Fruit fly (Drosophila melanogaster) whole organism, prepupa: ENCODE data around the gene Scgalpha.

Source experiments
- CG10631 ChIP-seq: fragments of 200-800 bp; sonication (Bioruptor generic); optimal IDR thresholded peaks from 2 replicates; lab custom pipeline; 2016; ENCODE audit warnings: missing biosample characterization, missing genetic modification characterization
- CG11762 ChIP-seq: fragments of 200-800 bp; sonication (Bioruptor generic); optimal IDR thresholded peaks from 3 replicates; lab custom pipeline; 2016; ENCODE audit warnings: missing biosample characterization, missing genetic modification characterization; ENCODE audit not compliant: insufficient read depth
- CG11902 ChIP-seq: fragments of 200-800 bp; sonication (Bioruptor generic); optimal IDR thresholded peaks from 3 replicates; lab custom pipeline; 2016; ENCODE audit warnings: missing biosample characterization, missing genetic modification characterization
- CG15336 ChIP-seq: fragments of 200-800 bp; sonication (Bioruptor generic); IDR thresholded peaks from 2 replicates; pipeline ENCODE4 v1.3.6; 2022; ENCODE audit warnings: missing biosample characterization, missing genetic modification characterization
- CG1621 ChIP-seq: fragments of 200-800 bp; sonication (Bioruptor generic); optimal IDR thresholded peaks from 3 replicates; lab custom pipeline; 2018; ENCODE audit warnings: missing biosample characterization, mild to moderate bottlenecking, missing genetic modification characterization
- CG16779 ChIP-seq: fragments of 200-800 bp; sonication (Bioruptor generic); optimal IDR thresholded peaks from 3 replicates; lab custom pipeline; 2017; ENCODE audit warnings: missing biosample characterization, mild to moderate bottlenecking, missing genetic modification characterization
- CG3032 ChIP-seq: fragments of 200-800 bp; optimal IDR thresholded peaks from 2 replicates; lab custom pipeline; 2019; ENCODE audit warnings: missing biosample characterization, mild to moderate bottlenecking, missing genetic modification characterization, moderate library complexity
- CG31627 ChIP-seq: fragments of 200-800 bp; sonication (Bioruptor generic); optimal IDR thresholded peaks from 3 replicates; lab custom pipeline; 2016; ENCODE audit warnings: missing biosample characterization, missing genetic modification characterization
- CG32006 ChIP-seq: fragments of 200-800 bp; sonication (Bioruptor generic); optimal IDR thresholded peaks from 3 replicates; lab custom pipeline; 2017; ENCODE audit warnings: missing biosample characterization, mild to moderate bottlenecking, missing genetic modification characterization
- CG34406 ChIP-seq: fragments of 200-800 bp; sonication (Bioruptor generic); optimal IDR thresholded peaks from 3 replicates; lab custom pipeline; 2016; ENCODE audit warnings: missing biosample characterization, missing genetic modification characterization
- CG3919 ChIP-seq: fragments of 200-800 bp; sonication (Bioruptor generic); optimal IDR thresholded peaks from 3 replicates; lab custom pipeline; 2016; ENCODE audit warnings: missing biosample characterization, missing genetic modification characterization
- CG4318 ChIP-seq: fragments of 200-800 bp; sonication (Bioruptor generic); optimal IDR thresholded peaks from 3 replicates; lab custom pipeline; 2017; ENCODE audit warnings: missing biosample characterization, mild to moderate bottlenecking, missing genetic modification characterization
- CG6792 ChIP-seq: fragments of 200-800 bp; sonication (Bioruptor generic); optimal IDR thresholded peaks from 3 replicates; lab custom pipeline; 2016; ENCODE audit warnings: missing biosample characterization, missing genetic modification characterization
- CG6854 ChIP-seq: fragments of 200-800 bp; sonication (Bioruptor generic); optimal IDR thresholded peaks from 2 replicates; lab custom pipeline; 2017; ENCODE audit warnings: missing biosample characterization, mild to moderate bottlenecking, missing genetic modification characterization
- CG8119 ChIP-seq: fragments of 200-800 bp; sonication (Bioruptor generic); IDR thresholded peaks from 3 replicates; pipeline ENCODE4 v1.3.6; 2022; ENCODE audit warnings: missing biosample characterization, missing genetic modification characterization
- CG8632 ChIP-seq: fragments of 200-800 bp; sonication (Bioruptor generic); optimal IDR thresholded peaks from 3 replicates; lab custom pipeline; 2016; ENCODE audit warnings: missing biosample characterization, missing genetic modification characterization
- CG9139 ChIP-seq: fragments of 200-800 bp; sonication (Bioruptor generic); optimal IDR thresholded peaks from 3 replicates; lab custom pipeline; 2017; ENCODE audit warnings: missing biosample characterization, mild to moderate bottlenecking, missing genetic modification characterization
- Eip75B ChIP-seq: fragments of 200-800 bp; sonication (Bioruptor generic); optimal IDR thresholded peaks from 3 replicates; lab custom pipeline; 2016; ENCODE audit warnings: missing biosample characterization, missing genetic modification characterization
- Eip78C ChIP-seq: fragments of 200-800 bp; sonication (Bioruptor generic); peaks from one replicate; lab custom pipeline; 2016; ENCODE audit warnings: missing biosample characterization, missing genetic modification characterization
- Ets96B ChIP-seq: fragments of 200-800 bp; optimal IDR thresholded peaks from 2 replicates; lab custom pipeline; 2019; ENCODE audit warnings: missing biosample characterization, mild to moderate bottlenecking, missing genetic modification characterization, moderate library complexity
- Hr38 ChIP-seq: sonication (Bioruptor generic); optimal IDR thresholded peaks from 2 replicates; lab custom pipeline; 2016; ENCODE audit warnings: missing biosample characterization, missing genetic modification characterization
- Hr39 ChIP-seq: fragments of 200-800 bp; sonication (Bioruptor generic); optimal IDR thresholded peaks from 2 replicates; lab custom pipeline; 2016; ENCODE audit warnings: missing biosample characterization, missing genetic modification characterization
- Lpt ChIP-seq: fragments of 200-800 bp; sonication (Bioruptor generic); optimal IDR thresholded peaks from 3 replicates; lab custom pipeline; 2016; ENCODE audit warnings: missing biosample characterization, missing genetic modification characterization
- Met ChIP-seq: fragments of 200-800 bp; sonication (Bioruptor generic); optimal IDR thresholded peaks from 3 replicates; lab custom pipeline; 2016; ENCODE audit warnings: missing biosample characterization, missing genetic modification characterization
- OdsH ChIP-seq: fragments of 200-800 bp; sonication (Bioruptor generic); optimal IDR thresholded peaks from 3 replicates; lab custom pipeline; 2016; ENCODE audit warnings: missing biosample characterization, missing genetic modification characterization
- Sox102F ChIP-seq: fragments of 200-800 bp; sonication (Bioruptor generic); optimal IDR thresholded peaks from 2 replicates; lab custom pipeline; 2016; ENCODE audit warnings: missing biosample characterization, mild to moderate bottlenecking, missing genetic modification characterization
- Sox15 ChIP-seq: fragments of 200-800 bp; sonication (Bioruptor generic); optimal IDR thresholded peaks from 3 replicates; lab custom pipeline; 2016; ENCODE audit warnings: missing biosample characterization, missing genetic modification characterization
- achi ChIP-seq: fragments of 200-800 bp; sonication (Bioruptor generic); optimal IDR thresholded peaks from 3 replicates; lab custom pipeline; 2016; ENCODE audit warnings: missing biosample characterization, missing genetic modification characterization
- acj6 ChIP-seq: fragments of 200-800 bp; sonication (Bioruptor generic); optimal IDR thresholded peaks from 3 replicates; lab custom pipeline; 2016; ENCODE audit warnings: missing biosample characterization, missing genetic modification characterization
- cyc ChIP-seq: fragments of 200-800 bp; sonication (Bioruptor generic); optimal IDR thresholded peaks from 3 replicates; lab custom pipeline; 2016; ENCODE audit warnings: missing biosample characterization, missing genetic modification characterization
- dsx ChIP-seq: fragments of 200-800 bp; optimal IDR thresholded peaks from 3 replicates; lab custom pipeline; 2019; ENCODE audit warnings: missing biosample characterization, mild to moderate bottlenecking, missing genetic modification characterization, moderate library complexity; ENCODE audit not compliant: poor library complexity, severe bottlenecking
- eg ChIP-seq: fragments of 200-800 bp; sonication (Bioruptor generic); IDR thresholded peaks from 3 replicates; pipeline ENCODE4 v1.3.6; 2022; ENCODE audit warnings: missing biosample characterization, missing genetic modification characterization
- esn ChIP-seq: fragments of 200-800 bp; sonication (Bioruptor generic); optimal IDR thresholded peaks from 2 replicates; lab custom pipeline; 2016; ENCODE audit warnings: missing biosample characterization, mild to moderate bottlenecking, missing genetic modification characterization, moderate library complexity
- fd59A ChIP-seq: fragments of 200-800 bp; sonication (Bioruptor generic); optimal IDR thresholded peaks from 2 replicates; lab custom pipeline; 2017; ENCODE audit warnings: missing biosample characterization, mild to moderate bottlenecking, missing genetic modification characterization, missing genetic modification reagents
- fd85E ChIP-seq: fragments of 200-800 bp; sonication (Bioruptor generic); optimal IDR thresholded peaks from 3 replicates; lab custom pipeline; 2016; ENCODE audit warnings: missing biosample characterization, missing genetic modification characterization
- fkh ChIP-seq: fragments of 200-800 bp; sonication (Bioruptor generic); optimal IDR thresholded peaks from 3 replicates; lab custom pipeline; 2017; ENCODE audit warnings: missing biosample characterization, mild to moderate bottlenecking, missing genetic modification characterization, moderate library complexity
- lz ChIP-seq: fragments of 200-800 bp; sonication (Bioruptor generic); optimal IDR thresholded peaks from 3 replicates; lab custom pipeline; 2016; ENCODE audit warnings: missing biosample characterization, missing genetic modification characterization
- net ChIP-seq: fragments of 200-800 bp; sonication (Bioruptor generic); optimal IDR thresholded peaks from 3 replicates; lab custom pipeline; 2016; ENCODE audit warnings: missing biosample characterization, missing genetic modification characterization
- pdm3 ChIP-seq: fragments of 200-800 bp; sonication (Bioruptor generic); optimal IDR thresholded peaks from 3 replicates; lab custom pipeline; 2016; ENCODE audit warnings: missing biosample characterization, missing genetic modification characterization
- spab ChIP-seq: fragments of 200-800 bp; sonication (Bioruptor generic); optimal IDR thresholded peaks from 2 replicates; lab custom pipeline; 2017; ENCODE audit warnings: missing biosample characterization, mild to moderate bottlenecking, missing genetic modification characterization, missing genetic modification reagents
- ss ChIP-seq, 2 experiments: fragments of 200-800 bp; sonication (Bioruptor generic); optimal IDR thresholded peaks; 2 replicates in 1 of 2; 3 replicates in 1 of 2; lab custom pipeline; 2017 to 2018; ENCODE audit warnings: mild to moderate bottlenecking in 2 of 2, missing biosample characterization in 2 of 2, missing genetic modification characterization in 2 of 2, moderate library complexity in 1 of 2
- svp ChIP-seq: fragments of 200-800 bp; sonication (Bioruptor generic); peaks from one replicate; lab custom pipeline; 2016; ENCODE audit warnings: missing biosample characterization, missing genetic modification characterization
- topi ChIP-seq: fragments of 200-800 bp; sonication (Bioruptor generic); optimal IDR thresholded peaks from 3 replicates; lab custom pipeline; 2016; ENCODE audit warnings: missing biosample characterization, missing genetic modification characterization
- vri ChIP-seq: fragments of 200-800 bp; sonication (Bioruptor generic); optimal IDR thresholded peaks from 3 replicates; lab custom pipeline; 2016; ENCODE audit warnings: missing biosample characterization, mild to moderate bottlenecking, missing genetic modification characterization

Scgalpha gene

DNA sequence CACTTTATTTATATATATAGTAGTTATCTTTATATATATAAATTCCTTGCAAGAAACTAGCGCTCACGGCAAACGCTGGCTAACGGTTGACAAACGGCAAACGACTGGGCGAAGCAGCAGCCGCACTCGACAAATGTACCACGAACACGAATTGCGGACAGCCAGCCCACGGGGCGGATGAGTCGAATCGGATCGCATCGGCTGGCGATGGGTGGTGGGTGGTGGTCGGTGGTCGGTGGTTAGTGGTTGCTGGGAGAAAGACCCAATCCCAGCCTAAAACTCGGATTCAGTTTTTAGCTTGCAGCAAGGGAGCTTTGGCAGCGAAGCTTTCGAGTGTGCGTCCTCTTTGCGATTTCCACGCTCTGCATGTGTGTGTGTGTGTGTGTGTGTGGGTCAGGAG, 21.9 kb downstream of the Scgalpha start, which contains the start of gene CG7781:
TSS of gene CG7781 (minus strand) at position 260 of the 400 bp plus-strand sequence.
- TF ChIP-seq CG1621 (tag; lab: Kevin White, UChicago) (no peak), net (GFP tag; lab: Kevin White, UChicago) (no peak), fd59A (GFP tag; lab: Kevin White, UChicago) (no peak), CG8119 (GFP tag; lab: Robert Waterston, UW) (0 out of 3 replicates have a peak, but pooled peaks have one; percentile 13), CG15336 (GFP tag; lab: Robert Waterston, UW) (peak; percentile 37; the same call in 1 of the 2 replicates), Lpt (GFP tag; lab: Kevin White, UChicago) (no peak), Sox102F (no peak), topi (GFP tag; lab: Kevin White, UChicago) (no peak), cyc (GFP tag; lab: Kevin White, UChicago) (no peak), acj6 (GFP tag; lab: Kevin White, UChicago) (no peak), CG11762 (GFP tag; lab: Kevin White, UChicago) (no peak), spab (no peak), ss (GFP tag; optimal IDR thresholded peaks at IDR 0.05; lab: Kevin White, UChicago) (no peak), Eip75B (GFP tag; lab: Kevin White, UChicago) (no peak), CG31627 (no peak), eg (GFP tag; lab: Robert Waterston, UW) (0 out of 3 replicates have a peak, but pooled peaks have one; percentile 13), CG10631 (GFP tag; lab: Kevin White, UChicago) (no peak), Eip78C (no peak)

- TF ChIP-seq achi (GFP tag; lab: Kevin White, UChicago) (no peak), CG3032 (no peak), CG9139 (GFP tag; lab: Kevin White, UChicago) (no peak), CG4318 (peak; percentile 11), Hr38 (GFP tag; lab: Kevin White, UChicago) (no peak), CG11762 (GFP tag; lab: Kevin White, UChicago) (no peak), CG34406 (GFP tag; lab: Kevin White, UChicago) (peak; percentile 41), Eip75B (GFP tag; lab: Kevin White, UChicago) (no peak), CG11902 (no peak), CG16779 (tag; lab: Kevin White, UChicago) (no peak), ss (GFP tag; optimal IDR thresholded peaks at IDR 0.05; lab: Kevin White, UChicago) (no peak), eg (GFP tag; lab: Robert Waterston, UW) (peak; percentile 70; the same call in 1 of the 3 replicates), CG6854 (GFP tag; lab: Kevin White, UChicago) (no peak), fkh (GFP tag; lab: Kevin White, UChicago) (peak; percentile 19), Sox102F (peak; percentile 31), acj6 (GFP tag; lab: Kevin White, UChicago) (peak; percentile 1), CG3919 (GFP tag; lab: Kevin White, UChicago) (no peak), Lpt (GFP tag; lab: Kevin White, UChicago) (no peak), CG6792 (peak; percentile 22), fd59A (GFP tag; lab: Kevin White, UChicago) (no peak), Met (GFP tag; lab: Kevin White, UChicago) (peak; percentile 44), svp (peak; percentile 91), CG8632 (GFP tag; lab: Kevin White, UChicago) (peak; percentile 28), fd85E (GFP tag; lab: Kevin White, UChicago) (no peak), lz (peak; percentile 30), CG15336 (GFP tag; lab: Robert Waterston, UW) (peak; percentile 62; the same call in 1 of the 2 replicates), Sox15 (GFP tag; lab: Kevin White, UChicago) (no peak), Hr39 (peak; percentile 16), net (GFP tag; lab: Kevin White, UChicago) (no peak), pdm3 (GFP tag; lab: Kevin White, UChicago) (peak; percentile 17), CG10631 (GFP tag; lab: Kevin White, UChicago) (peak; percentile 12), topi (GFP tag; lab: Kevin White, UChicago) (peak; percentile 27), OdsH (peak; percentile 36), CG8119 (GFP tag; lab: Robert Waterston, UW) (peak; percentile 59), Ets96B (no peak), CG32006 (GFP tag; lab: Kevin White, UChicago) (peak; percentile 46), spab (no peak), dsx (GFP tag; lab: Kevin White, UChicago) (peak; percentile 4), esn (GFP tag; lab: Kevin White, UChicago) (peak; percentile 58), CG31627 (peak; percentile 6), cyc (GFP tag; lab: Kevin White, UChicago) (peak; percentile 35), vri (GFP tag; lab: Kevin White, UChicago) (peak; percentile 3)
Observed at dm6 chr2L:8326414-8327271, 23.4 kb downstream of the Scgalpha start.
